Fruit fly (Drosophila melanogaster): ENCODE data around the gene RpS21.

dm6 chr2L:2840311-2840710 lies 15.6 kb upstream of the RpS21 start:
- TF ChIP-seq Sox15 (GFP tag; optimal IDR thresholded peaks at IDR 0.05) (no peak), CG10631 (GFP tag; optimal IDR thresholded peaks at IDR 0.05) (no peak)

Data from whole organism, prepupa.